Fruit fly (Drosophila melanogaster) whole organism, embryonic: ENCODE data around the gene CG7183.

Experiments
- CG10147 ChIP-seq: fragments of 200-800 bp; sonication (Bioruptor generic); optimal IDR thresholded peaks from 2 replicates; lab custom pipeline; 2019; ENCODE audit warnings: missing biosample characterization, mild to moderate bottlenecking, missing genetic modification characterization, moderate library complexity
- CG1024 ChIP-seq: fragments of 200-800 bp; sonication (Bioruptor generic); IDR thresholded peaks from 2 replicates; pipeline ENCODE4 v1.3.6; 2022; ENCODE audit warnings: missing biosample characterization, missing genetic modification characterization
- CG10274 ChIP-seq: fragments of 200-800 bp; sonication (Bioruptor generic); optimal IDR thresholded peaks from 3 replicates; lab custom pipeline; 2017; ENCODE audit warnings: missing biosample characterization, mild to moderate bottlenecking, missing genetic modification characterization
- CG10543 ChIP-seq: fragments of 200-800 bp; sonication (Bioruptor generic); optimal IDR thresholded peaks from 3 replicates; lab custom pipeline; 2017; ENCODE audit warnings: missing biosample characterization, mild to moderate bottlenecking, missing genetic modification characterization, moderate library complexity
- CG11504 ChIP-seq: fragments of 200-800 bp; sonication (Bioruptor generic); optimal IDR thresholded peaks from 3 replicates; lab custom pipeline; 2019; ENCODE audit warnings: missing biosample characterization, mild to moderate bottlenecking, missing genetic modification characterization, moderate library complexity
- CG12155 ChIP-seq: fragments of 200-800 bp; sonication (Bioruptor generic); optimal IDR thresholded peaks from 3 replicates; lab custom pipeline; 2016; ENCODE audit warnings: missing biosample characterization, missing genetic modification characterization
- CG12769 ChIP-seq: fragments of 200-800 bp; sonication (Bioruptor generic); optimal IDR thresholded peaks from 2 replicates; lab custom pipeline; 2019; ENCODE audit warnings: missing biosample characterization, mild to moderate bottlenecking, missing genetic modification characterization, moderate library complexity
- CG15269 ChIP-seq: fragments of 200-800 bp; sonication (Bioruptor generic); optimal IDR thresholded peaks from 2 replicates; lab custom pipeline; 2018; ENCODE audit warnings: missing biosample characterization, mild to moderate bottlenecking, missing genetic modification characterization, moderate library complexity
- CG15479 ChIP-seq: fragments of 200-800 bp; sonication (Bioruptor generic); optimal IDR thresholded peaks from 3 replicates; lab custom pipeline; 2019; ENCODE audit warnings: missing biosample characterization, mild to moderate bottlenecking, missing genetic modification characterization, moderate library complexity
- CG15514 ChIP-seq: fragments of 200-800 bp; sonication (Bioruptor generic); optimal IDR thresholded peaks from 3 replicates; lab custom pipeline; 2017; ENCODE audit warnings: missing biosample characterization, missing genetic modification characterization, mild to moderate bottlenecking, moderate library complexity, missing genetic modification reagents
- CG1602 ChIP-seq: fragments of 200-800 bp; sonication (Bioruptor generic); optimal IDR thresholded peaks from 3 replicates; lab custom pipeline; 2016; ENCODE audit warnings: missing biosample characterization, missing genetic modification characterization
- CG1603 ChIP-seq: fragments of 200-800 bp; sonication (Bioruptor generic); optimal IDR thresholded peaks from 2 replicates; lab custom pipeline; 2019; ENCODE audit warnings: missing biosample characterization, mild to moderate bottlenecking, missing genetic modification characterization, moderate library complexity
- CG18619 ChIP-seq: fragments of 200-800 bp; sonication (Bioruptor generic); optimal IDR thresholded peaks from 3 replicates; lab custom pipeline; 2017; ENCODE audit warnings: missing biosample characterization, mild to moderate bottlenecking, missing genetic modification characterization
- CG2712 ChIP-seq: fragments of 200-800 bp; optimal IDR thresholded peaks from 3 replicates; lab custom pipeline; 2019; ENCODE audit warnings: missing biosample characterization, mild to moderate bottlenecking, missing genetic modification characterization, moderate library complexity
- CG30020 ChIP-seq: fragments of 200-800 bp; optimal IDR thresholded peaks from 2 replicates; lab custom pipeline; 2019; ENCODE audit warnings: missing biosample characterization, mild to moderate bottlenecking, missing genetic modification characterization, moderate library complexity
- CG3407 ChIP-seq: fragments of 200-800 bp; sonication (Bioruptor generic); optimal IDR thresholded peaks from 2 replicates; lab custom pipeline; 2018; ENCODE audit warnings: missing biosample characterization, mild to moderate bottlenecking, missing genetic modification characterization
- CG4282 ChIP-seq: fragments of 200-800 bp; sonication (Bioruptor generic); optimal IDR thresholded peaks from 2 replicates; lab custom pipeline; 2016; ENCODE audit warnings: missing biosample characterization, missing genetic modification characterization
- CG43689 ChIP-seq: fragments of 200-800 bp; sonication (Bioruptor generic); IDR thresholded peaks from 2 replicates; pipeline ENCODE4 v1.3.6; 2022; ENCODE audit warnings: missing biosample characterization, missing genetic modification characterization
- CG6765 ChIP-seq: fragments of 200-800 bp; sonication (Bioruptor generic); optimal IDR thresholded peaks from 3 replicates; lab custom pipeline; 2017; ENCODE audit warnings: missing biosample characterization, mild to moderate bottlenecking, missing genetic modification characterization
- CG8290 ChIP-seq, 3 experiments: fragments of 200-800 bp; sonication (Bioruptor generic); optimal IDR thresholded peaks; 2 replicates each; lab custom pipeline; 2016 to 2019; ENCODE audit warnings: missing biosample characterization in 3 of 3, missing genetic modification characterization in 3 of 3, mild to moderate bottlenecking in 2 of 3, moderate library complexity in 1 of 3
- CG8924 ChIP-seq: fragments of 200-800 bp; optimal IDR thresholded peaks from 3 replicates; lab custom pipeline; 2019; ENCODE audit warnings: missing biosample characterization, mild to moderate bottlenecking, missing genetic modification characterization, moderate library complexity
- CHES-1-like ChIP-seq: fragments of 200-800 bp; sonication (Bioruptor generic); optimal IDR thresholded peaks from 2 replicates; lab custom pipeline; 2016; ENCODE audit warnings: missing biosample characterization, missing genetic modification characterization
- Dbx ChIP-seq: fragments of 200-800 bp; sonication (Bioruptor generic); IDR thresholded peaks from 3 replicates; pipeline ENCODE4 v1.3.6; 2022; ENCODE audit warnings: missing biosample characterization, missing genetic modification characterization
- HmgZ ChIP-seq: fragments of 200-800 bp; sonication (Bioruptor generic); optimal IDR thresholded peaks from 2 replicates; lab custom pipeline; 2018; ENCODE audit warnings: missing biosample characterization, mild to moderate bottlenecking, missing genetic modification characterization
- Hmx ChIP-seq: fragments of 200-800 bp; sonication (Bioruptor generic); optimal IDR thresholded peaks from 2 replicates; lab custom pipeline; 2016; ENCODE audit warnings: missing biosample characterization, missing genetic modification characterization
- MESR4 ChIP-seq: fragments of 200-800 bp; sonication (Bioruptor generic); optimal IDR thresholded peaks from 2 replicates; lab custom pipeline; 2018; ENCODE audit warnings: missing biosample characterization, mild to moderate bottlenecking, missing genetic modification characterization, moderate library complexity
- NFAT ChIP-seq: fragments of 200-800 bp; sonication (Bioruptor generic); IDR thresholded peaks from 2 replicates; pipeline ENCODE4 v1.3.6; 2022; ENCODE audit warnings: missing biosample characterization, missing genetic modification characterization
- Nf-YB ChIP-seq: fragments of 200-800 bp; sonication (Bioruptor generic); optimal IDR thresholded peaks from 3 replicates; lab custom pipeline; 2019; ENCODE audit warnings: missing biosample characterization, mild to moderate bottlenecking, missing genetic modification characterization, moderate library complexity
- PHDP ChIP-seq: fragments of 200-800 bp; sonication (Bioruptor generic); optimal IDR thresholded peaks from 3 replicates; lab custom pipeline; 2018; ENCODE audit warnings: missing biosample characterization, mild to moderate bottlenecking, missing genetic modification characterization, moderate library complexity
- Sox102F ChIP-seq: fragments of 200-800 bp; sonication (Bioruptor generic); optimal IDR thresholded peaks from 2 replicates; lab custom pipeline; 2018; ENCODE audit warnings: missing biosample characterization, mild to moderate bottlenecking, missing genetic modification characterization, moderate library complexity
- Usf ChIP-seq: fragments of 200-800 bp; sonication (Bioruptor generic); optimal IDR thresholded peaks from 2 replicates; lab custom pipeline; 2017; ENCODE audit warnings: missing genotype, missing biosample characterization, missing genetic modification characterization
- Xbp1 ChIP-seq: fragments of 200-800 bp; sonication (Bioruptor generic); optimal IDR thresholded peaks from 3 replicates; lab custom pipeline; 2016; ENCODE audit warnings: missing biosample characterization, mild to moderate bottlenecking, missing genetic modification characterization
- corto ChIP-seq: fragments of 200-800 bp; sonication (Bioruptor generic); optimal IDR thresholded peaks from 2 replicates; lab custom pipeline; 2016; ENCODE audit warnings: missing biosample characterization, mild to moderate bottlenecking, missing genetic modification characterization, moderate library complexity
- croc ChIP-seq: fragments of 200-800 bp; sonication (Bioruptor generic); conservative IDR thresholded peaks from 3 replicates; pipeline ENCODE4 v1.3.6; 2022; ENCODE audit warnings: missing biosample characterization, missing genetic modification characterization
- danr ChIP-seq: fragments of 200-800 bp; sonication (Bioruptor generic); IDR thresholded peaks from 2 replicates; pipeline ENCODE4 v1.3.6; 2022; ENCODE audit warnings: missing biosample characterization, missing genetic modification characterization
- ewg ChIP-seq: fragments of 200-800 bp; sonication (Bioruptor generic); optimal IDR thresholded peaks from 3 replicates; lab custom pipeline; 2017; ENCODE audit warnings: mild to moderate bottlenecking, missing biosample characterization, missing genetic modification reagents, missing genetic modification characterization
- exex ChIP-seq: fragments of 200-800 bp; sonication (Bioruptor generic); optimal IDR thresholded peaks from 4 replicates; lab custom pipeline; 2018; ENCODE audit warnings: missing biosample characterization, mild to moderate bottlenecking, missing genetic modification characterization, moderate library complexity
- fd3F ChIP-seq: fragments of 200-800 bp; sonication (Bioruptor generic); optimal IDR thresholded peaks from 2 replicates; lab custom pipeline; 2018; ENCODE audit warnings: missing biosample characterization, mild to moderate bottlenecking, missing genetic modification characterization, moderate library complexity
- gem ChIP-seq: fragments of 200-800 bp; sonication (Bioruptor generic); optimal IDR thresholded peaks from 2 replicates; lab custom pipeline; 2019; ENCODE audit warnings: missing biosample characterization, mild to moderate bottlenecking, missing genetic modification characterization, moderate library complexity
- ind ChIP-seq: fragments of 200-800 bp; sonication (Bioruptor generic); optimal IDR thresholded peaks from 3 replicates; lab custom pipeline; 2016; ENCODE audit warnings: missing biosample characterization, missing genetic modification characterization
- kah ChIP-seq: fragments of 200-800 bp; sonication (Bioruptor generic); optimal IDR thresholded peaks from 2 replicates; lab custom pipeline; 2018; ENCODE audit warnings: missing biosample characterization, mild to moderate bottlenecking, missing genetic modification characterization
- kay ChIP-seq: fragments of 200-800 bp; sonication (Bioruptor generic); optimal IDR thresholded peaks from 2 replicates; lab custom pipeline; 2016; ENCODE audit warnings: missing biosample characterization, missing genetic modification characterization
- lbe ChIP-seq: fragments of 200-800 bp; sonication (Bioruptor generic); optimal IDR thresholded peaks from 2 replicates; lab custom pipeline; 2016; ENCODE audit warnings: missing biosample characterization, mild to moderate bottlenecking, missing genetic modification characterization
- lov ChIP-seq, 2 experiments: fragments of 200-800 bp in 1 of 2; fragments of >200 bp in 1 of 2; sonication (Bioruptor generic) in 1 of 2; IDR thresholded peaks in 1 of 2; optimal IDR thresholded peaks in 1 of 2; 2 replicates in 1 of 2; 3 replicates in 1 of 2; pipeline versions ENCODE4 v1.3.6 to Lab custom; 2017 to 2022; ENCODE audit warnings: missing biosample characterization in 1 of 2, missing genetic modification characterization in 1 of 2
- pho ChIP-seq: fragments of 200-800 bp; sonication (Bioruptor generic); optimal IDR thresholded peaks from 2 replicates; lab custom pipeline; 2016; ENCODE audit warnings: missing biosample characterization, missing genetic modification characterization
- sug ChIP-seq: fragments of 200-800 bp; optimal IDR thresholded peaks from 2 replicates; lab custom pipeline; 2019; ENCODE audit warnings: missing biosample characterization, mild to moderate bottlenecking, missing genetic modification characterization, moderate library complexity
- tin ChIP-seq: fragments of 200-800 bp; sonication (Bioruptor generic); optimal IDR thresholded peaks from 3 replicates; lab custom pipeline; 2016; ENCODE audit warnings: missing biosample characterization, missing genetic modification characterization

CG7183 gene

DNA sequence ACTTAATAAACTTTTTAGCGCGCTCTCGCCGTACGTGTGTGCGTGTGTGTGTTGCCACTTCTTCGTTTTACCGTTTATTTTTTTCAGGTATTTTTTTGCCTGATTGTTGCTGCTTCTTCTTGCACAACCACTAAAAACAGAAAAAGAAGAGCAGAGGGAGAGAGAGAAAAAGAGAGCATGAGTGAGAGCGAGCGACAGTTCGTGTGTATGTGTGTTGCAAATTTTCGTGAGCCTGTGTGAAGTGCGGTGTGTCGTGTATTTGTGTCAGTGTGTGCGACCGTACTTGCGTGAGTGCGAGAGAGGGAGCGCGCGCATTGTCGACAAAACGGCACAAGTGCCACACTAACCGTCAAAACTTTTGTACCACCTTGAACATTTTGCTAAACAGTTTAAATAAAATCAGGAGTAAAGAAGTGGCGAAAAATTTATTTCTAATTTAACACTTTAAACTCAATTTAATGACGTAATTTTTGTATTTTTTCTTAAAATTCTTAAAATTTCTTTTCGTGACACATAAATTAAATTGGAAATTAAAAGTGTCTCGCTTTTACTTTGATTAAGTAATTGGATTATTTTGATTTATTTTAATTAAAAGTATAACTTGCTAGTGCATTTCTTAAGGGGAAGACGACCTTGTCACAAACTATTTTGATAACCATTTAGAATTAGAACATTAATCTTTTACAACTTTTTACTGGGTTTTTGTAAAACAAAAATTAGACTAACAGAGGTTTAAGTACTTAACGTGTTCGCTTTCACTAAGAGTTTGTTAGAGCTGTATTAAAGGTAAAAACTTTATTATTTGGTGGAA, 23.3 kb downstream of the CG7183 start (continued):
- TF ChIP-seq CG6765 (GFP tag; lab: Kevin White, UChicago): peak; percentile 35
- peak; percentile 60 for TF ChIP-seq Sox102F (GFP tag; lab: Kevin White, UChicago)
- peak; percentile 58 for TF ChIP-seq PHDP (tag; lab: Kevin White, UChicago)
- peak; percentile 77 for TF ChIP-seq CG11504
- peak; percentile 86 for TF ChIP-seq lbe
- peak; percentile 57 for TF ChIP-seq CG10274 (GFP tag; lab: Kevin White, UChicago)
- TF ChIP-seq croc (GFP tag; lab: Robert Waterston, UW): no peak
- TF ChIP-seq Usf (GFP tag; lab: Kevin White, UChicago): peak; percentile 45
- peak; percentile 40 for TF ChIP-seq sug (tag; lab: Kevin White, UChicago)
- TF ChIP-seq CG8290 (GFP tag; optimal IDR thresholded peaks at IDR 0.05; lab: Kevin White, UChicago): no peak
- peak in 1 of 2 experiments; percentile 71 for TF ChIP-seq CG8290 (tag; optimal IDR thresholded peaks at IDR 0.05; lab: Kevin White, UChicago)
- peak; percentile 41 for TF ChIP-seq CG12155 (GFP tag; lab: Kevin White, UChicago)
- TF ChIP-seq CHES-1-like (GFP tag; lab: Kevin White, UChicago): peak; percentile 7
- TF ChIP-seq Hmx: peak; percentile 31
- peak; percentile 31 for TF ChIP-seq Nf-YB (GFP tag; lab: Kevin White, UChicago)
- no peak for TF ChIP-seq CG1024 (GFP tag; lab: Robert Waterston, UW)
- TF ChIP-seq CG15479 (GFP tag; lab: Kevin White, UChicago): peak; percentile 97
- TF ChIP-seq CG12769 (tag; lab: Kevin White, UChicago): peak; percentile 62
- TF ChIP-seq CG1603 (tag; lab: Kevin White, UChicago): peak; percentile 28
- TF ChIP-seq CG15514 (GFP tag; lab: Kevin White, UChicago): no peak
- TF ChIP-seq fd3F (GFP tag; lab: Kevin White, UChicago): peak; percentile 22
- TF ChIP-seq CG8924 (tag; lab: Kevin White, UChicago): peak; percentile 62
- TF ChIP-seq ewg (GFP tag; lab: Kevin White, UChicago): peak; percentile 65
- peak; percentile 57 for TF ChIP-seq CG2712 (tag; lab: Kevin White, UChicago)
- no peak for TF ChIP-seq NFAT
- peak; percentile 40 for TF ChIP-seq MESR4
- TF ChIP-seq corto: peak; percentile 8
- TF ChIP-seq CG3407: peak; percentile 26
- TF ChIP-seq kah: peak; percentile 25
- TF ChIP-seq pho: peak; percentile 32
- TF ChIP-seq CG43689: no peak
- TF ChIP-seq CG30020 (tag; lab: Kevin White, UChicago): peak; percentile 9
- TF ChIP-seq CG4282 (GFP tag; lab: Kevin White, UChicago): no peak
- peak; percentile 33 for TF ChIP-seq CG1602
- peak; percentile 79 for TF ChIP-seq gem (tag; lab: Kevin White, UChicago)
- peak; percentile 17 for TF ChIP-seq HmgZ (tag; lab: Kevin White, UChicago)
- peak; percentile 52 for TF ChIP-seq tin (GFP tag; lab: Kevin White, UChicago)
- TF ChIP-seq CG18619 (GFP tag; lab: Kevin White, UChicago): peak; percentile 75
- TF ChIP-seq kay (GFP tag; lab: Kevin White, UChicago): peak; percentile 32
- peak; percentile 75 for TF ChIP-seq CG15269 (tag; lab: Kevin White, UChicago)
- TF ChIP-seq ind (GFP tag; lab: Kevin White, UChicago): peak; percentile 51
- TF ChIP-seq Dbx (GFP tag; lab: Robert Waterston, UW): no peak
- TF ChIP-seq Xbp1: peak; percentile 49
- TF ChIP-seq CG10147 (GFP tag; lab: Kevin White, UChicago): peak; percentile 58
- no peak for TF ChIP-seq danr (GFP tag; lab: Robert Waterston, UW)
- TF ChIP-seq CG10543: peak; percentile 51
- TF ChIP-seq exex (tag; lab: Kevin White, UChicago): peak; percentile 19
- TF ChIP-seq lov (optimal IDR thresholded peaks at IDR 0.05; lab: Kevin White, UChicago): no peak
- no peak for TF ChIP-seq lov (GFP tag; IDR thresholded peaks at IDR 0.05; lab: Robert Waterston, UW)
